Worm (Caenorhabditis elegans): ENCODE data around the gene sre-44.
"Not testable (repeated sequence)": the region's sequence is repeated elsewhere in the genome, so short reads cannot be mapped to it uniquely, and the experiment has no call there.

The sre-44 gene

ce11 chrII:13997477-13997876 is 48.1 kb downstream of the sre-44 start, which contains the start of gene F01D5.1:
TSS of gene F01D5.1 (minus strand) at chrII:13997581.
- no peak for TF ChIP-seq madf-3 (GFP tag; IDR thresholded peaks at IDR 0.05)
- TF ChIP-seq dpff-1 (tag; optimal IDR thresholded peaks at IDR 0.05): no peak
- TF ChIP-seq F10E7.11 (tag; optimal IDR thresholded peaks at IDR 0.05): no peak
- no peak for TF ChIP-seq T26A5.8 (tag; optimal IDR thresholded peaks at IDR 0.05)
- TF ChIP-seq ztf-28 (GFP tag; IDR thresholded peaks at IDR 0.05): no peak
- no peak for TF ChIP-seq cebp-1 (GFP tag; IDR thresholded peaks at IDR 0.05)
- no peak for TF ChIP-seq cebp-1 (tag; optimal IDR thresholded peaks at IDR 0.05)
- no peak for TF ChIP-seq snpc-1.3 (tag; optimal IDR thresholded peaks at IDR 0.05; ENCODE audit: insufficient read depth)
- no peak for TF ChIP-seq nfya-2 (GFP tag; IDR thresholded peaks at IDR 0.05)
- no peak for TF ChIP-seq gei-17 (GFP tag; optimal IDR thresholded peaks at IDR 0.05)
- TF ChIP-seq dox-1 (GFP tag; IDR thresholded peaks at IDR 0.05): no peak
- TF ChIP-seq C17E4.6 (GFP tag; IDR thresholded peaks at IDR 0.05): no peak
- no peak for TF ChIP-seq egrh-3 (GFP tag; IDR thresholded peaks at IDR 0.05)
- TF ChIP-seq madf-8 (GFP tag; conservative IDR thresholded peaks at IDR 0.05): no peak
- TF ChIP-seq ceh-79 (tag; optimal IDR thresholded peaks at IDR 0.05): no peak
- TF ChIP-seq C06A6.2 (GFP tag; conservative IDR thresholded peaks at IDR 0.05): no peak
- no peak for TF ChIP-seq hsf-1 (GFP tag; IDR thresholded peaks at IDR 0.05)
- no peak for TF ChIP-seq athp-1 (tag; optimal IDR thresholded peaks at IDR 0.05)

- no peak for TF ChIP-seq attf-5 (GFP tag; optimal IDR thresholded peaks at IDR 0.05)
- no peak for TF ChIP-seq egl-18 (GFP tag; IDR thresholded peaks at IDR 0.05)
- TF ChIP-seq ceh-58 (GFP tag; IDR thresholded peaks at IDR 0.05): no peak
- TF ChIP-seq snpc-4 (GFP tag; optimal IDR thresholded peaks at IDR 0.05): no peak
- peak in 2 of 4 experiments; percentile 48 to 76 for TF ChIP-seq snpc-4 (tag; optimal IDR thresholded peaks at IDR 0.05)
- peak; percentile 20 for TF ChIP-seq nhr-80 (tag; optimal IDR thresholded peaks at IDR 0.05)
Observed at ce11 chrII:13997989-13998388, 48.6 kb downstream of the sre-44 start.

- TF ChIP-seq F10E7.11 (tag; optimal IDR thresholded peaks at IDR 0.05) (no peak), bed-1 (GFP tag; IDR thresholded peaks at IDR 0.05) (no peak), attf-3 (GFP tag; conservative IDR thresholded peaks at IDR 0.05) (no peak), ceh-100 (GFP tag; IDR thresholded peaks at IDR 0.05) (no peak), athp-1 (tag; optimal IDR thresholded peaks at IDR 0.05) (no peak), madf-6 (GFP tag; IDR thresholded peaks at IDR 0.05) (no peak), snpc-4 (GFP tag; optimal IDR thresholded peaks at IDR 0.05) (no peak), snpc-4 (tag; optimal IDR thresholded peaks at IDR 0.05) (no peak), T26A5.8 (tag; optimal IDR thresholded peaks at IDR 0.05) (no peak), egrh-3 (GFP tag; IDR thresholded peaks at IDR 0.05) (no peak), lin-35 (GFP tag; optimal IDR thresholded peaks at IDR 0.05) (no peak), attf-6 (GFP tag; IDR thresholded peaks at IDR 0.05) (no peak), nfyb-1 (GFP tag; IDR thresholded peaks at IDR 0.05) (no peak), fkh-3 (tag; optimal IDR thresholded peaks at IDR 0.05) (no peak), ztf-18 (tag; optimal IDR thresholded peaks at IDR 0.05) (no peak), ceh-91 (GFP tag; IDR thresholded peaks at IDR 0.05) (no peak), madf-10 (tag; optimal IDR thresholded peaks at IDR 0.05) (no peak)
Observed at ce11 chrII:13998964-13999363, 49.6 kb downstream of the sre-44 start, which contains the start of gene F01D5.2. TSS of gene F01D5.2 (minus strand) at chrII:13999064.

ce11 chrII:14000044-14000443 is 50.7 kb downstream of the sre-44 start, which contains the start of gene F01D5.3:
TSS of gene F01D5.3 (minus strand) at chrII:14000144.
- TF ChIP-seq snpc-4 (GFP tag; optimal IDR thresholded peaks at IDR 0.05); snpc-4 (tag; optimal IDR thresholded peaks at IDR 0.05); tlf-1 (GFP tag; optimal IDR thresholded peaks at IDR 0.05); ztf-3 (GFP tag; optimal IDR thresholded peaks at IDR 0.05): not testable (repeated sequence)

All from whole organism, young adult.